Worm (Caenorhabditis elegans): Measurements from ENCODE around the gene Y41E3.13.

Gene Y41E3.13

DNA sequence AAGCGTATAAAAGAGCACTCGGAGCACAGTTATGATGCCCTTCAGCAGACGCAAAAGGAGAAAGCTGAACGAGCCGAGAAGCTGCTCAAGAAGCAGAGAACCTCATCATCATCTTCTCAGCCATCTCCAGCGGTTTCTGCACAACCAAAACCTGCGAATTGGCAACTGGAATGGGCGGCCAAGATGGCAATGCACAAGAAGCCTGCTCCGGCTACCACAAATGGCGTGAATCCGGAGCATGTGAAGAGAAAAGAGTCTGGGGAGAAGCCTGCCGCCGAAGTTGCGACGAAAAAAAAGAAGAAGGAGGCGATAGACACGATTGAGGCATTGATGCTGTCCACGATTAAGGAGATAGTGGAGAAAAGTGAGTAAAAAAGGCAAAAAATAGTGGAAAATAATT, 17.0 kb upstream of the Y41E3.13 start:
- no peak for TF ChIP-seq ref-2 (tag; optimal IDR thresholded peaks at IDR 0.05)
- TF ChIP-seq hlh-30 (tag; optimal IDR thresholded peaks at IDR 0.05; ENCODE audit: insufficient read depth), result no peak
- no peak for TF ChIP-seq odd-2 (tag; optimal IDR thresholded peaks at IDR 0.05)
- TF ChIP-seq hlh-15 (tag; optimal IDR thresholded peaks at IDR 0.05), result no peak
- no peak for TF ChIP-seq tbx-7 (tag; optimal IDR thresholded peaks at IDR 0.05)
- no peak for TF ChIP-seq fkh-6 (tag; optimal IDR thresholded peaks at IDR 0.05)
- no peak for TF ChIP-seq ceh-19 (GFP tag; optimal IDR thresholded peaks at IDR 0.05)
- no peak for TF ChIP-seq sdc-2 (tag; optimal IDR thresholded peaks at IDR 0.05)
- TF ChIP-seq F13H6.1 (tag; optimal IDR thresholded peaks at IDR 0.05), result no peak
- TF ChIP-seq ceh-22 (tag; optimal IDR thresholded peaks at IDR 0.05), result no peak
- TF ChIP-seq ets-4 (tag; optimal IDR thresholded peaks at IDR 0.05), result no peak
- TF ChIP-seq madf-2 (tag; optimal IDR thresholded peaks at IDR 0.05), result no peak
- no peak for TF ChIP-seq ztf-16 (tag; optimal IDR thresholded peaks at IDR 0.05)

DNA sequence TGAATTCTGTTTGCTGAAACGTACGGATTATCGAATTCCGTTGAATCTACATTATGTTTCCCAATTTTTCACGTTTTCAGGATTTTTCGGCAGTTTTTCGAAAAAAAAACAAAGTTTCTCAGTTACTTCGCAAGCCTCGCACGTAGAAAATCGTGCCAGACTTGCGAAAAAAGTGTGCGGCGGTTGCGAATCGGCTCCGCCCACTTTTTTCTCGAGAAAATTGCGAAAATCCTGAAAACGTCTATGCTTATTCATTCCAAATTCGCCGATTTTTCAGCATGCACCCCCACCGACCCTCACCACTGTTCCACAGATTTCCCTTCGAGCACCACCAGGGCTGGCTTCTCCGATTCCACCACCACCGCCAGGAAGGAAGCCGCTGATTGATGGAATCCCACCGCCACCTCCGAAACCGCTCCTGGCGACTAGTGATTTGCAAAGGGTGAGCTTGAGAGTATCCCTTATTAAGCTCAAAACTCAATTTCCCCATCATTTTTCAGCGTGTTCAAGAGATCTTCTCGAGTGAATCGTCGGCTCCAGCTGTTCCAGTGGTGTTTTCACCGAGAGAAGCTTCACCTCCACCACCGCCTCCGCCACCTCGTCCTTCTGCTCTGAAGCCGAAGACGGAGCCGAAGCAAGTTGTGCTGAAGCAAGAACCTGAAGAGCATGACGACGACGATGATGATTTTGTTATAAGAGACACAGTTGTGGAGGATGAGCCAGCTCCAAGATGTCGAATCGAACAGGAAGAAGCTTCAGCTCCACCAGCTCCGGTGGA, 15.7 kb upstream of the Y41E3.13 start:
- TF ChIP-seq pax-1 (tag; optimal IDR thresholded peaks at IDR 0.05) (no peak), ets-4 (tag; optimal IDR thresholded peaks at IDR 0.05) (no peak), hlh-13 (GFP tag; optimal IDR thresholded peaks at IDR 0.05) (no peak), ceh-45 (GFP tag; IDR thresholded peaks at IDR 0.05) (no peak), ceh-19 (GFP tag; optimal IDR thresholded peaks at IDR 0.05) (no peak), ref-2 (tag; optimal IDR thresholded peaks at IDR 0.05) (no peak), T23F11.4 (GFP tag; optimal IDR thresholded peaks at IDR 0.05) (no peak)

DNA sequence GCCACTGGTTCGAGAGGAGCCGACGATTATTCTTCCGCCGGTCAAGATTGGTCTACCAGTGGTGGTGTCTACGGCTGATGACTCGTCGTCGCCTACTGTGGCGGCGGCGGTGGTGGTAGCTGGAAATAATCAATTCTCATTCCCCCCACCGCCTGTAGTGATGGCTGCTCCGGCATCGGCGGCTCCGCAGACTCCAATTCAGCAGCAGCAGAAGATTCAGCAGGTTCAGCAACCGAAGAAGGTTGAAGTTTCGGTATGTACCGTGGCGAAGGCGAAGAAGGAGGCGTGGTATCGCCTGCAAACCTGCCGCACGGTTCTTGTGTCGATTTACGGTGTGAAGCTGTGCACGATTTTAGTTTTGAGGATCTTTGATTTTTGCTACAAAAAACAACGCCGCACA, 11.9 kb upstream of the Y41E3.13 start:
- TF ChIP-seq ceh-22 (tag; optimal IDR thresholded peaks at IDR 0.05), result no peak
- no peak for TF ChIP-seq elt-4 (tag; optimal IDR thresholded peaks at IDR 0.05)
- no peak for TF ChIP-seq ceh-45 (GFP tag; IDR thresholded peaks at IDR 0.05)
- TF ChIP-seq nhr-232 (tag; optimal IDR thresholded peaks at IDR 0.05), result no peak
- TF ChIP-seq ama-1 (optimal IDR thresholded peaks at IDR 0.05), result no peak
- TF ChIP-seq ceh-9 (tag; optimal IDR thresholded peaks at IDR 0.05), result no peak
- TF ChIP-seq npax-4 (tag; optimal IDR thresholded peaks at IDR 0.05), result no peak
- TF ChIP-seq rnt-1 (tag; optimal IDR thresholded peaks at IDR 0.05), result no peak

DNA sequence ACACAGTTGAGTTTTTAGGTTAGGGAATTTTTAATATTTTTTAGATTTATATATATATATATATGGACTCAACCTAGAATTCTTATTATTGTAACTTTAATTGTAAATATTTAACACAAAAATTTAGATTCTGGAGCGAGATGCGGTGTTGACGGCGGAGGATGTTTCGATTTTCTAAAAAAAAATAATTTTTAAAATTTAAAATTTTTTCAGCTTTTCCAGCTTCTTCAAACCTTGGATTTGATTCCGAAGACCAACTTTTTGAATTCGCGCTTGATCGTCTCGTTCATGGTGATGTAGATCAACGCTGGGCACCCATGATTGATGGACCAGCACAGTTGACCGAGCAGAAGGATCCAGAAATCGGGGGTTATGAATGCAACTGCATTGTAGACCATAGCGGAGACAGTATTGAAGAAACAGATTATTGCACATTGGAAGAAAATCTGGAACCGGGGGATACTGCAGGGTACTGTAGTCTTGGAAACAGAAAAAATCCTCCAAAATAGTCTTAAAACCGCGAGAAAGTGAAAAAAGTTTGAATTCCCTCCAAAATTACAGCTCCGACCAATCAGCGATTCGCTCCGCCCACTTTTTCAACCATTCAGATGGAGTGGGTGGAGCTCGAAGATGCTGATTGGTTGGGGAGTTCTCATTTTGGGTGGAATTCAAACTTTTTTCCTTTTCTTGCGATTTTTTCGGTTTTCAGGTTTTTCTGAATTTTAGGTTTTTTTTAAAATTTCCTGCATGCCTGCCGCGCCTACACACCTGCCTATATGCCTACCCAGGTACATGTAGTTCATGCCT, 8.6 kb upstream of the Y41E3.13 start:
- TF ChIP-seq ama-1 (optimal IDR thresholded peaks at IDR 0.05) (no peak), npax-4 (tag; optimal IDR thresholded peaks at IDR 0.05) (no peak), nfya-1 (tag; optimal IDR thresholded peaks at IDR 0.05) (peak; percentile 98), madf-2 (tag; optimal IDR thresholded peaks at IDR 0.05) (no peak), unc-86 (tag; optimal IDR thresholded peaks at IDR 0.05) (no peak), ceh-19 (GFP tag; optimal IDR thresholded peaks at IDR 0.05) (no peak), fax-1 (tag; optimal IDR thresholded peaks at IDR 0.05) (no peak)

DNA sequence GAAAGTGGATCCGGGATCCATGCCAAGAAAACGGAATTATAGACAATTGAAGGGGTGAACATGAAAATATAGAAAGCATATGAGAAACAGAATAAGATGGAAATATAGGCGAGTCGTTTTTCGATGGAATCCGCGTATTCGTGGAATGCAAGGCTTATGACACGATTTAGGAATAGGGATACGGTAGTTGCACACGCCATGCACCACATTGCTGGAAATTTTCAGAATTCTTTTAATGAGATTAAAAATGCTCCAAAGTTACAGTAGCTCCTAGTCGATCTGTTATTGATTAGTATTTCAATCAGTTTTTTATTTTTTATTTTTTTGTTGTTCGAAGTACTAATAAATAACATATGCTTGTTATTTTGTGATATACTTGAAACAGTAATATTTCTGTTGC, 7.0 kb upstream of the Y41E3.13 start:
- TF ChIP-seq fkh-10 (GFP tag; optimal IDR thresholded peaks at IDR 0.05), result no peak
- TF ChIP-seq fkh-6 (tag; optimal IDR thresholded peaks at IDR 0.05), result no peak
- no peak for TF ChIP-seq sox-4 (tag; optimal IDR thresholded peaks at IDR 0.05)
- no peak for TF ChIP-seq ceh-34 (tag; optimal IDR thresholded peaks at IDR 0.05)
- no peak for TF ChIP-seq tbx-7 (tag; optimal IDR thresholded peaks at IDR 0.05)
- TF ChIP-seq pat-9 (tag; optimal IDR thresholded peaks at IDR 0.05), result no peak
- no peak for TF ChIP-seq C08G9.2 (tag; optimal IDR thresholded peaks at IDR 0.05)
- no peak for TF ChIP-seq pag-3 (tag; optimal IDR thresholded peaks at IDR 0.05; ENCODE audit: borderline replicate concordance)
- TF ChIP-seq madf-2 (tag; optimal IDR thresholded peaks at IDR 0.05), result no peak
- no peak for TF ChIP-seq C38D4.7 (GFP tag; optimal IDR thresholded peaks at IDR 0.05)
- TF ChIP-seq ceh-31 (tag; optimal IDR thresholded peaks at IDR 0.05), result no peak
- TF ChIP-seq zip-5 (tag; optimal IDR thresholded peaks at IDR 0.05), result no peak
- no peak for TF ChIP-seq ceh-2 (tag; optimal IDR thresholded peaks at IDR 0.05)
- no peak for TF ChIP-seq ttx-3 (tag; optimal IDR thresholded peaks at IDR 0.05)
